Worm (Caenorhabditis elegans) whole organism, L2 larva: Measurements from ENCODE around the gene oxi-1.

Experiments used
- C34F6.9 ChIP-seq: fragments of 150-350 bp; optimal IDR thresholded peaks from 2 replicates; lab custom pipeline; 2014; ENCODE audit warnings: missing biosample characterization, missing genetic modification characterization
- R02D3.7 ChIP-seq: fragments of 150-350 bp; optimal IDR thresholded peaks from 2 replicates; lab custom pipeline; 2014; ENCODE audit warnings: missing biosample characterization, missing genetic modification characterization
- egl-27 ChIP-seq: sonication (generic microtip); optimal IDR thresholded peaks from 3 replicates; lab custom pipeline; 2017; ENCODE audit warnings: missing biosample characterization, missing genetic modification reagents, missing genetic modification characterization
- elt-3 ChIP-seq: sonication (generic microtip); optimal IDR thresholded peaks from 2 replicates; lab custom pipeline; 2017; ENCODE audit warnings: missing biosample characterization, missing genetic modification characterization
- fos-1 ChIP-seq: fragments of 150-350 bp; optimal IDR thresholded peaks from 2 replicates; lab custom pipeline; 2014; ENCODE audit warnings: missing biosample characterization, missing genetic modification characterization
- lin-13 ChIP-seq: fragments of 150-350 bp; optimal IDR thresholded peaks from 2 replicates; lab custom pipeline; 2014; ENCODE audit warnings: missing biosample characterization, missing genetic modification reagents, missing genetic modification characterization
- lsy-2 ChIP-seq, 2 experiments: fragments of 150-350 bp in 1 of 2; sonication (generic microtip) in 1 of 2; optimal IDR thresholded peaks; 2 replicates each; lab custom pipeline; 2014 to 2017; ENCODE audit warnings: missing biosample characterization in 2 of 2, missing genetic modification characterization in 2 of 2
- nhr-23 ChIP-seq: fragments of 150-350 bp; optimal IDR thresholded peaks from 2 replicates; lab custom pipeline; 2014; ENCODE audit warnings: missing biosample characterization, missing genetic modification reagents, missing genetic modification characterization
- nhr-25 ChIP-seq: fragments of 150-350 bp; sonication (generic microtip); optimal IDR thresholded peaks from 3 replicates; lab custom pipeline; 2014; ENCODE audit warnings: missing biosample characterization, missing genetic modification characterization
- nhr-77 ChIP-seq: fragments of 150-350 bp; optimal IDR thresholded peaks from 2 replicates; lab custom pipeline; 2014; ENCODE audit warnings: missing biosample characterization, missing genetic modification characterization
- snpc-4 ChIP-seq: fragments of 150-350 bp; optimal IDR thresholded peaks from 2 replicates; lab custom pipeline; 2014; ENCODE audit warnings: missing biosample characterization, missing genetic modification characterization
- unc-39 ChIP-seq: fragments of 150-350 bp; optimal IDR thresholded peaks from 2 replicates; lab custom pipeline; 2014; ENCODE audit warnings: missing biosample characterization, missing genetic modification characterization
- zag-1 ChIP-seq: fragments of 150-350 bp; optimal IDR thresholded peaks from 2 replicates; lab custom pipeline; 2014; ENCODE audit warnings: missing biosample characterization, missing genetic modification characterization

DNA sequence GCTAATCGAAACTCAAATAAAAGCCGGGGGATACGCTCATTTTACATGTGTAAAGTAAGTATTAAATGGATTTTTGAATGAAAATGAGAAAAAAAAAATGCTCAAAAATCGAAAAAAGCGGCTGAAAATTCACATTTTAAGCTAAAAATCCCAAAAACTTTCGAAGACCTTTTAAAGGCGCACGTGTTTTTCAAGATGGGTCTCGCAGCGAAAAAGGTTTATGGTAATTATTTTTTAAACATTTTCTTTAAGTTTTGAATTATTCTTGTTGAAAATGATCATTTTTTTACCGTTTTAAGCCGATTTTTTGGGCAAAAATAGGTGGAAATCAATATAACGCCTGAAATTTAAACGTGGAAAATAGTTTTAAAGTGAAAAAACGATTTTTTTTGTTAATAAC is 12.1 kb downstream of the oxi-1 start:
- TF ChIP-seq fos-1 = no peak
- no peak for TF ChIP-seq zag-1 (tag; lab: Kevin White, UChicago)
- no peak for TF ChIP-seq nhr-23 (tag; lab: Kevin White, UChicago)
- no peak for TF ChIP-seq lsy-2 (tag; optimal IDR thresholded peaks at IDR 0.05; lab: Kevin White, UChicago)
- TF ChIP-seq snpc-4 = no peak
- TF ChIP-seq lin-13 (GFP tag; lab: Kevin White, UChicago) = no peak
- TF ChIP-seq unc-39 (tag; lab: Kevin White, UChicago) = no peak
- no peak for TF ChIP-seq R02D3.7
- no peak for TF ChIP-seq elt-3 (tag; lab: Kevin White, UChicago)
- TF ChIP-seq C34F6.9 (tag; lab: Kevin White, UChicago) = no peak
- no peak for TF ChIP-seq nhr-25 (tag; lab: Kevin White, UChicago)
- no peak for TF ChIP-seq egl-27 (tag; lab: Kevin White, UChicago)
- no peak for TF ChIP-seq nhr-77 (tag; lab: Kevin White, UChicago)
